Fruit fly (Drosophila melanogaster) whole organism, embryonic: ENCODE data around the gene Gart.

ENCODE experiments used
- Abd-B ChIP-seq: fragments of 200-800 bp; sonication (Bioruptor generic); optimal IDR thresholded peaks from 2 replicates; lab custom pipeline; 2018; ENCODE audit warnings: missing biosample characterization, mild to moderate bottlenecking, missing genetic modification characterization, moderate library complexity
- CG12391 ChIP-seq: fragments of 200-800 bp; sonication (Bioruptor generic); optimal IDR thresholded peaks from 3 replicates; lab custom pipeline; 2018; ENCODE audit warnings: missing biosample characterization, mild to moderate bottlenecking, missing genetic modification characterization, moderate library complexity
- CG12769 ChIP-seq: fragments of 200-800 bp; sonication (Bioruptor generic); optimal IDR thresholded peaks from 2 replicates; lab custom pipeline; 2019; ENCODE audit warnings: missing biosample characterization, mild to moderate bottlenecking, missing genetic modification characterization, moderate library complexity
- CG14014 ChIP-seq: fragments of 200-800 bp; sonication (Bioruptor generic); IDR thresholded peaks from 2 replicates; pipeline ENCODE4 v1.3.6; 2022; ENCODE audit warnings: missing biosample characterization, missing genetic modification characterization
- CG14050 ChIP-seq: fragments of 200-800 bp; sonication (Bioruptor generic); IDR thresholded peaks from 3 replicates; pipeline ENCODE4 v1.3.6; 2022; ENCODE audit warnings: missing biosample characterization, missing genetic modification characterization
- CG14667 ChIP-seq: fragments of 200-800 bp; sonication (Bioruptor generic); IDR thresholded peaks from 2 replicates; pipeline ENCODE4 v1.3.6; 2022; ENCODE audit warnings: missing biosample characterization, missing genetic modification characterization
- CG14710 ChIP-seq: fragments of 200-800 bp; sonication (Bioruptor generic); optimal IDR thresholded peaks from 3 replicates; lab custom pipeline; 2019; ENCODE audit warnings: missing biosample characterization, mild to moderate bottlenecking, missing genetic modification characterization, moderate library complexity
- CG14965 ChIP-seq: fragments of 200-800 bp; sonication (Bioruptor generic); optimal IDR thresholded peaks from 2 replicates; lab custom pipeline; 2016; ENCODE audit warnings: missing biosample characterization, missing genetic modification characterization, borderline replicate concordance
- CG15073 ChIP-seq: fragments of 200-800 bp; sonication (Bioruptor generic); optimal IDR thresholded peaks from 2 replicates; lab custom pipeline; 2016; ENCODE audit warnings: missing biosample characterization, missing genetic modification characterization
- CG1529 ChIP-seq: fragments of 200-800 bp; sonication (Bioruptor generic); optimal IDR thresholded peaks from 3 replicates; lab custom pipeline; 2018; ENCODE audit warnings: missing biosample characterization, missing genetic modification characterization
- CG16779 ChIP-seq: fragments of 200-800 bp; sonication (Bioruptor generic); IDR thresholded peaks from 2 replicates; pipeline ENCODE4 v1.3.6; 2022; ENCODE audit warnings: missing biosample characterization, missing genetic modification characterization
- CG1792 ChIP-seq: fragments of 200-800 bp; sonication (Bioruptor generic); optimal IDR thresholded peaks from 2 replicates; lab custom pipeline; 2016; ENCODE audit warnings: missing biosample characterization, missing genetic modification characterization
- CG18011 ChIP-seq: fragments of 200-800 bp; sonication (Bioruptor generic); optimal IDR thresholded peaks from 2 replicates; lab custom pipeline; 2017; ENCODE audit warnings: missing biosample characterization, missing genetic modification characterization, mild to moderate bottlenecking, moderate library complexity, missing genotype
- CG33557 ChIP-seq: fragments of 200-800 bp; sonication (Bioruptor generic); optimal IDR thresholded peaks from 2 replicates; lab custom pipeline; 2019; ENCODE audit warnings: missing biosample characterization, mild to moderate bottlenecking, missing genetic modification characterization, moderate library complexity
- CG4617 ChIP-seq: fragments of 200-800 bp; sonication (Bioruptor generic); optimal IDR thresholded peaks from 3 replicates; lab custom pipeline; 2016; ENCODE audit warnings: missing biosample characterization, missing genetic modification characterization, borderline replicate concordance
- CG4707 ChIP-seq: fragments of 200-800 bp; sonication (Bioruptor generic); optimal IDR thresholded peaks from 2 replicates; lab custom pipeline; 2018; ENCODE audit warnings: missing biosample characterization, mild to moderate bottlenecking, missing genetic modification characterization, moderate library complexity
- CG5953 ChIP-seq: fragments of 200-800 bp; sonication (Bioruptor generic); IDR thresholded peaks from 2 replicates; pipeline ENCODE4 v1.3.6; 2022; ENCODE audit warnings: missing biosample characterization, missing genetic modification characterization
- CG6791 ChIP-seq: fragments of 200-800 bp; sonication (Bioruptor generic); IDR thresholded peaks from 3 replicates; pipeline ENCODE4 v1.3.6; 2022; ENCODE audit warnings: missing biosample characterization, missing genetic modification characterization; ENCODE audit not compliant: partially characterized antibody
- CG8089 ChIP-seq: fragments of 200-800 bp; sonication (Bioruptor generic); optimal IDR thresholded peaks from 3 replicates; lab custom pipeline; 2016; ENCODE audit warnings: missing biosample characterization, missing genetic modification characterization
- Ets97D ChIP-seq: fragments of 200-800 bp; sonication (Bioruptor generic); optimal IDR thresholded peaks from 3 replicates; lab custom pipeline; 2016; ENCODE audit warnings: missing biosample characterization, missing genetic modification characterization
- H15 ChIP-seq: fragments of 200-800 bp; sonication (Bioruptor generic); IDR thresholded peaks from 3 replicates; pipeline ENCODE4 v1.3.6; 2022; ENCODE audit warnings: missing biosample characterization, missing genetic modification characterization
- HHEX ChIP-seq: fragments of 200-800 bp; sonication (Bioruptor generic); optimal IDR thresholded peaks from 3 replicates; lab custom pipeline; 2017; ENCODE audit warnings: missing biosample characterization, mild to moderate bottlenecking, missing genetic modification characterization, missing genetic modification reagents
- HLH3B ChIP-seq: fragments of 200-800 bp; sonication (Bioruptor generic); IDR thresholded peaks from 2 replicates; pipeline ENCODE4 v1.3.6; 2022; ENCODE audit warnings: missing biosample characterization, missing genetic modification characterization
- Lpt ChIP-seq: fragments of >200 bp; optimal IDR thresholded peaks from 2 replicates; lab custom pipeline; 2018; ENCODE audit warnings: missing biosample characterization, missing genetic modification characterization
- MTF-1 ChIP-seq: fragments of 200-800 bp; sonication (Bioruptor generic); optimal IDR thresholded peaks from 2 replicates; lab custom pipeline; 2018; ENCODE audit warnings: missing biosample characterization, mild to moderate bottlenecking, missing genetic modification characterization, borderline replicate concordance
- Meics ChIP-seq: fragments of 200-800 bp; sonication (Bioruptor generic); optimal IDR thresholded peaks from 2 replicates; lab custom pipeline; 2017; ENCODE audit warnings: missing biosample characterization, mild to moderate bottlenecking, missing genetic modification characterization
- Myb ChIP-seq: fragments of 200-800 bp; sonication (Bioruptor generic); optimal IDR thresholded peaks from 2 replicates; lab custom pipeline; 2016; ENCODE audit warnings: missing biosample characterization, missing genetic modification characterization
- Nf-YA ChIP-seq: fragments of 200-800 bp; sonication (Bioruptor generic); IDR thresholded peaks from 2 replicates; pipeline ENCODE4 v1.3.6; 2022; ENCODE audit warnings: missing biosample characterization, missing genetic modification characterization
- Poxn ChIP-seq: fragments of 200-800 bp; sonication (Bioruptor generic); IDR thresholded peaks from 2 replicates; pipeline ENCODE4 v1.3.6; 2022; ENCODE audit warnings: missing biosample characterization, missing genetic modification characterization
- Ravus ChIP-seq: fragments of 200-800 bp; sonication (Bioruptor generic); IDR thresholded peaks from 2 replicates; pipeline ENCODE4 v1.3.6; 2022; ENCODE audit warnings: missing biosample characterization, missing genetic modification characterization
- Sin3A ChIP-seq: fragments of >200 bp; optimal IDR thresholded peaks from 2 replicates; lab custom pipeline; 2018
- abd-A ChIP-seq: fragments of 200-800 bp; sonication (Bioruptor generic); optimal IDR thresholded peaks from 3 replicates; lab custom pipeline; 2019; ENCODE audit warnings: missing biosample characterization, mild to moderate bottlenecking, missing genetic modification characterization, moderate library complexity
- bigmax ChIP-seq: fragments of 200-800 bp; sonication (Bioruptor generic); optimal IDR thresholded peaks from 2 replicates; lab custom pipeline; 2018; ENCODE audit warnings: missing biosample characterization, mild to moderate bottlenecking, missing genetic modification characterization
- br ChIP-seq: fragments of >200 bp; optimal IDR thresholded peaks from 2 replicates; lab custom pipeline; 2017
- da ChIP-seq: fragments of 200-800 bp; sonication (Bioruptor generic); optimal IDR thresholded peaks from 2 replicates; lab custom pipeline; 2016; ENCODE audit warnings: missing biosample characterization, missing genetic modification characterization
- danr ChIP-seq: fragments of 200-800 bp; sonication (Bioruptor generic); IDR thresholded peaks from 2 replicates; pipeline ENCODE4 v1.3.6; 2022; ENCODE audit warnings: missing biosample characterization, missing genetic modification characterization
- esg ChIP-seq: fragments of 200-800 bp; sonication (Bioruptor generic); conservative IDR thresholded peaks from 2 replicates; pipeline ENCODE4 v1.3.6; 2022; ENCODE audit warnings: missing biosample characterization, missing genetic modification characterization
- gfzf ChIP-seq: fragments of 200-800 bp; sonication (Bioruptor generic); optimal IDR thresholded peaks from 2 replicates; lab custom pipeline; 2016; ENCODE audit warnings: missing biosample characterization, mild to moderate bottlenecking, missing genetic modification characterization, moderate library complexity
- gt ChIP-seq: fragments of 200-800 bp; sonication (Bioruptor generic); IDR thresholded peaks from 2 replicates; pipeline ENCODE4 v1.3.6; 2022; ENCODE audit warnings: missing biosample characterization, missing genetic modification characterization
- hbn ChIP-seq: fragments of 200-800 bp; sonication (Bioruptor generic); IDR thresholded peaks from 2 replicates; pipeline ENCODE4 v1.3.6; 2022; ENCODE audit warnings: missing biosample characterization, missing genetic modification characterization; ENCODE audit not compliant: partially characterized antibody
- nmo ChIP-seq: fragments of 200-800 bp; sonication (Bioruptor generic); optimal IDR thresholded peaks from 2 replicates; lab custom pipeline; 2018; ENCODE audit warnings: missing biosample characterization, mild to moderate bottlenecking, missing genetic modification characterization, moderate library complexity
- nom ChIP-seq: fragments of 200-800 bp; sonication (Bioruptor generic); optimal IDR thresholded peaks from 2 replicates; lab custom pipeline; 2017; ENCODE audit warnings: missing biosample characterization, missing genetic modification characterization, mild to moderate bottlenecking, moderate library complexity, missing genetic modification reagents
- prd ChIP-seq, 3 experiments: fragments of >200 bp in 2 of 3; fragments of 200-800 bp in 1 of 3; sonication (Bioruptor generic) in 1 of 3; optimal IDR thresholded peaks in 2 of 3; IDR thresholded peaks in 1 of 3; 2 replicates in 2 of 3; 3 replicates in 1 of 3; pipeline versions ENCODE4 v1.3.6 to Lab custom; 2017 to 2022; ENCODE audit warnings: missing biosample characterization in 1 of 3, missing genetic modification characterization in 1 of 3
- ranshi ChIP-seq: fragments of 200-800 bp; sonication (Bioruptor generic); IDR thresholded peaks from 2 replicates; pipeline ENCODE4 v1.3.6; 2022; ENCODE audit warnings: missing biosample characterization, missing genetic modification characterization
- shn ChIP-seq: fragments of 200-800 bp; sonication (Bioruptor generic); optimal IDR thresholded peaks from 3 replicates; lab custom pipeline; 2016; ENCODE audit warnings: missing biosample characterization, missing genetic modification characterization
- so ChIP-seq: fragments of 200-800 bp; sonication (Bioruptor generic); IDR thresholded peaks from 3 replicates; pipeline ENCODE4 v1.3.6; 2022; ENCODE audit warnings: missing biosample characterization, missing genetic modification characterization
- ssp ChIP-seq: fragments of 200-800 bp; sonication (Bioruptor generic); IDR thresholded peaks from 2 replicates; pipeline ENCODE4 v1.3.6; 2022; ENCODE audit warnings: missing biosample characterization, missing genetic modification characterization
- sug ChIP-seq: fragments of 200-800 bp; optimal IDR thresholded peaks from 2 replicates; lab custom pipeline; 2019; ENCODE audit warnings: missing biosample characterization, mild to moderate bottlenecking, missing genetic modification characterization, moderate library complexity
- vfl ChIP-seq: fragments of 200-800 bp; sonication (Bioruptor generic); optimal IDR thresholded peaks from 2 replicates; lab custom pipeline; 2016; ENCODE audit warnings: missing biosample characterization, missing genetic modification characterization
- zen2 ChIP-seq: fragments of 200-800 bp; sonication (Bioruptor generic); IDR thresholded peaks from 3 replicates; pipeline ENCODE4 v1.3.6; 2022; ENCODE audit warnings: missing biosample characterization, missing genetic modification characterization; ENCODE audit not compliant: partially characterized antibody

Gene Gart

DNA sequence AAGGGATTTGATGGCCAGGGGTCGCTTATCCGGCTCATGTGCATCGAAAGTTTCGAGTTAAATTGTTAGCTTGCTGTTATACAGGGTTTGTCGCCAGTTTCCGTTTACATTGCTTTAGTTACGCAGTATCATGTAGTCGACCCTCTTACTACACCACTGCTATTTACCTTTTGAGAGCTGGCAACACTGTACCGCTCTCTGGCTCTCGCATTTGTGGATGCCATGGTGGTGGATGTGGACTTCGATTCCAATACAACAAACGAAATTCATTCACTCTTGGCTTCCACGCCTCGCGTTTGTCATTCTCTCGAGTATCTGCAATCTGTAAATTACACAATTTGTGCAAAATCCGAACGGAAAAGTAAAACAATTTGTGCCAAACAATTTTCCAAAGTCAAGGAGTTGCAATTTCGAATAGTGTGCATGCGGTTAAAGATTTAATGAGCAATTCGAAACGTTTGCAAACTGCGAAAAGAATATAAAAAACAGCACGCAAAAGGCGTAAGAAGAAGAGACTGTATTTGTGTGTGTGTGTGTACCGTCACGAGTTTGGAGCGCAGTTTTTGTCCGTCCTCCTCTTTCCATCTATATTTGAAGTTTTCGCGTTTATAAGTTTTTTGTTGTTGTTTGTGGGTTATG lies 25.4 kb upstream of the Gart start (continued):
- TF ChIP-seq CG33557 (peak; percentile 16), Sin3A (no peak), ranshi (no peak; the same call in 1 of the 2 replicates), Myb (GFP tag; lab: Kevin White, UChicago) (no peak), CG1529 (GFP tag; lab: Kevin White, UChicago) (no peak), CG14667 (GFP tag; lab: Robert Waterston, UW) (no peak), CG16779 (GFP tag; lab: Robert Waterston, UW) (no peak), Ets97D (GFP tag; lab: Kevin White, UChicago) (no peak), gt (GFP tag; lab: Robert Waterston, UW) (no peak), MTF-1 (GFP tag; lab: Kevin White, UChicago) (peak; percentile 46), Lpt (GFP tag; lab: Kevin White, UChicago) (no peak), Poxn (GFP tag; lab: Robert Waterston, UW) (no peak), gfzf (GFP tag; lab: Kevin White, UChicago) (no peak), vfl (GFP tag; lab: Kevin White, UChicago) (no peak), sug (tag; lab: Kevin White, UChicago) (peak; percentile 38), CG14965 (GFP tag; lab: Kevin White, UChicago) (no peak), esg (GFP tag; lab: Robert Waterston, UW) (no peak), Nf-YA (GFP tag; lab: Robert Waterston, UW) (no peak), br (lab: Kevin White, UChicago) (no peak), CG4707 (GFP tag; lab: Kevin White, UChicago) (no peak), ssp (GFP tag; lab: Robert Waterston, UW) (no peak), zen2 (GFP tag; lab: Robert Waterston, UW) (peak; percentile 99), shn (peak; percentile 45), CG14710 (peak; percentile 9), CG4617 (GFP tag; lab: Kevin White, UChicago) (no peak), bigmax (GFP tag; lab: Kevin White, UChicago) (no peak), Ravus (no peak), HHEX (no peak), CG14050 (GFP tag; lab: Robert Waterston, UW) (no peak), danr (GFP tag; lab: Robert Waterston, UW) (no peak), Meics (GFP tag; lab: Kevin White, UChicago) (peak; percentile 30), CG14014 (GFP tag; lab: Robert Waterston, UW) (peak; percentile 50), Abd-B (GFP tag; lab: Kevin White, UChicago) (no peak), hbn (peak; percentile 60), nom (GFP tag; lab: Kevin White, UChicago) (peak; percentile 77), nmo (GFP tag; lab: Kevin White, UChicago) (no peak), CG15073 (no peak), CG8089 (GFP tag; lab: Kevin White, UChicago) (no peak), da (no peak), CG12391 (tag; lab: Kevin White, UChicago) (no peak), so (GFP tag; lab: Robert Waterston, UW) (0 out of 3 replicates have a peak, but pooled peaks have one; percentile 18), HLH3B (GFP tag; lab: Robert Waterston, UW) (peak; percentile 52; the same call in 1 of the 2 replicates), CG12769 (no peak), CG18011 (GFP tag; lab: Kevin White, UChicago) (no peak), H15 (GFP tag; lab: Robert Waterston, UW) (no peak), prd (optimal IDR thresholded peaks at IDR 0.05; lab: Kevin White, UChicago) (no peak), prd (GFP tag; IDR thresholded peaks at IDR 0.05; lab: Robert Waterston, UW) (0 out of 3 replicates have a peak, but pooled peaks have one; percentile 24), CG1792 (GFP tag; lab: Kevin White, UChicago) (no peak), CG5953 (GFP tag; lab: Robert Waterston, UW) (no peak), abd-A (peak; percentile 73), CG6791 (GFP tag; lab: Robert Waterston, UW) (peak; percentile 100)
